Fruit fly (Drosophila melanogaster) Kc167 (cell line): ENCODE results near the gene CG7606.

ENCODE experiments used
- Myc ChIP-seq: fragments of >200 bp; optimal IDR thresholded peaks from 2 replicates; lab custom pipeline; 2017; ENCODE audit warnings: missing external identifiers
- Sin3A ChIP-seq: fragments of >200 bp; optimal IDR thresholded peaks from 2 replicates; lab custom pipeline; 2018; ENCODE audit warnings: missing external identifiers
- h ChIP-seq: fragments of >200 bp; optimal IDR thresholded peaks from 3 replicates; lab custom pipeline; 2018; ENCODE audit warnings: missing external identifiers
- insv ChIP-seq: fragments of >200 bp; optimal IDR thresholded peaks from 3 replicates; lab custom pipeline; 2018; ENCODE audit warnings: missing external identifiers
- psq ChIP-seq: fragments of >200 bp; optimal IDR thresholded peaks from 2 replicates; lab custom pipeline; 2017; ENCODE audit warnings: missing external identifiers
- ttk ChIP-seq: sonication (Bioruptor generic); optimal IDR thresholded peaks from 2 replicates; lab custom pipeline; 2017; ENCODE audit warnings: missing external identifiers

DNA sequence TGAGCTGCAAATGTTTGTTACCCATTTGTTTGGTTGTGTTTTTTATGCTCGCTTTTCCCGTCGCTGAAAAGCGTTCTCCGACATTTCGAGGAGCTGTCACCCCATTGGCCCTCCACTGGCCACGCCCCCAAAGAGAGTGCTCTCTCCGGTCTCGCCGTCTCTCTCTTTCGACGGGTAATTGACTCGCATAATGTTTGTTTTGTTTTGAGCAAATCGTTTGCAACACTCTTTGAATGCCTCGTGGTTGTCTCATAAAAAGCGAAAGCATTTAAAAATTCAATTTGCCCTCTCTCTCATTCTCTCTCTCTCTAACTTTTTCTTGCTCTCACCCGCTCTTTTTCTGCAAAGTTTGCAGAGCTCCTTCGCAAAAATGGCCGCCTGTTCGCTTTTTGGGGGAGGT is 38.8 kb upstream of the CG7606 start:
- TF ChIP-seq insv (lab: Kevin White, UChicago) (no peak), h (no peak), Myc (no peak), Sin3A (no peak), ttk (lab: Kevin White, UChicago) (no peak), psq (lab: Kevin White, UChicago) (no peak)
